In the genomic region with DNA sequence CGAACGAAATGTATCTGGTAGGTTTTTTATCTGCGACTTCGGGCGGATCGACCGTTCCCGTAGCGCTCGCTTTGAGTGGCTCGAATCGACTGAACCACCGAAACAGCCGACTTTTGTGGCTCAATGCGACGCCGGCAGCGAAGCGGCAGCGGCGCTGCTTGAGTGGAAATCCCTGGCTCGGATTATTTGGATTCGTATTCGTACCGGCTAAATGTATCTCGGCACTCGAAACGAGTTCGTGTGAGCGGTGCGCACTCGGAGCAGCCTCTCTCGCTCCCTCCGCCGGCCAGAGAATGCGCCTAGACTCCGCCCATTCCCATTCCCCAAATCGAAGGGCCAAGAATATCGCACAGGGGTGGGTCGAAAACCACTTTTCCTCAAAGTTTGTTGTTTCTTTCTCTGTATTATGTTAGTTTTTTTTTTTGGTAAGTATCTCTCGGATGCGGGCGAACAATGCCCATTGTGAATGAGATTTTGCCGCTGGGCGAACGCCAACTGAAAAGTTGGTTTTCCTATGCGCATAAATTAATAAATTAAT, we compare ENCODE assay signal across 6 fruit fly cellular contexts.
A peak's percentile ranks its signal among the peaks of the same experiment; 100 is the strongest.
TF ChIP-seq lines count a peak whose summit lies in the region.

No protein-coding gene starts in this region.

- no peak for TF ChIP-seq CTCF in whole organism, embryonic (GFP tag; optimal IDR thresholded peaks at IDR 0.05; lab: Kevin White, UChicago)

TF ChIP-seq in whole organism, 6 proteins besides CTCF, POLR2A, EP300 and RAD21:
- no peak for TF ChIP-seq pan (optimal IDR thresholded peaks at IDR 0.05; lab: Kevin White, UChicago)
- TF ChIP-seq EcR (GFP tag; optimal IDR thresholded peaks at IDR 0.05; lab: Kevin White, UChicago) = no peak
- no peak for TF ChIP-seq psq (optimal IDR thresholded peaks at IDR 0.05; lab: Kevin White, UChicago)
- peak; percentile 27 for TF ChIP-seq Dll (optimal IDR thresholded peaks at IDR 0.05; lab: Kevin White, UChicago)
- no peak for TF ChIP-seq CG8478 (optimal IDR thresholded peaks at IDR 0.05; lab: Kevin White, UChicago)
TF ChIP-seq in whole organism: peak in this region for 1.

TF ChIP-seq in whole organism, adult, 20 proteins besides CTCF, POLR2A, EP300 and RAD21:
- peak; percentile 30 for TF ChIP-seq tj (GFP tag; optimal IDR thresholded peaks at IDR 0.05; lab: Kevin White, UChicago)
- no peak for TF ChIP-seq Hr96 (GFP tag; optimal IDR thresholded peaks at IDR 0.05; lab: Kevin White, UChicago)
TF ChIP-seq in whole organism, adult: peak in this region for 1.

TF ChIP-seq in whole organism, embryonic, 481 proteins besides CTCF, POLR2A, EP300 and RAD21 (continues in another document):
- TF ChIP-seq CG10979 (tag; optimal IDR thresholded peaks at IDR 0.05; lab: Kevin White, UChicago) (no peak), lmd (GFP tag; IDR thresholded peaks at IDR 0.05; lab: Robert Waterston, UW) (no peak), CG7987 (GFP tag; optimal IDR thresholded peaks at IDR 0.05; lab: Kevin White, UChicago) (no peak), Myb (GFP tag; optimal IDR thresholded peaks at IDR 0.05; lab: Kevin White, UChicago) (no peak), pb (GFP tag; optimal IDR thresholded peaks at IDR 0.05; lab: Kevin White, UChicago) (no peak), Scr (GFP tag; IDR thresholded peaks at IDR 0.05; lab: Robert Waterston, UW; ENCODE audit: partially characterized antibody) (peak; percentile 47; the same call in 1 of the 2 replicates), Drgx (GFP tag; IDR thresholded peaks at IDR 0.05; lab: Robert Waterston, UW) (no peak), ci (GFP tag; IDR thresholded peaks at IDR 0.05; lab: Robert Waterston, UW) (no peak; the same call in 2 of the 3 replicates), Sox100B (GFP tag; optimal IDR thresholded peaks at IDR 0.05; lab: Kevin White, UChicago) (no peak), NC2α (GFP tag; optimal IDR thresholded peaks at IDR 0.05; lab: Kevin White, UChicago) (no peak), unc-4 (GFP tag; IDR thresholded peaks at IDR 0.05; lab: Robert Waterston, UW; ENCODE audit: partially characterized antibody) (peak; percentile 39; the same call in 1 of the 2 replicates), CG42726 (GFP tag; IDR thresholded peaks at IDR 0.05; lab: Robert Waterston, UW; ENCODE audit: partially characterized antibody) (peak; percentile 50; the same call in 1 of the 2 replicates), MESR4 (GFP tag; optimal IDR thresholded peaks at IDR 0.05; lab: Kevin White, UChicago) (no peak), seq (GFP tag; IDR thresholded peaks at IDR 0.05; lab: Robert Waterston, UW) (peak; percentile 55; the same call in 1 of the 2 replicates), CG32532 (GFP tag; IDR thresholded peaks at IDR 0.05; lab: Robert Waterston, UW) (no peak), CG7786 (GFP tag; optimal IDR thresholded peaks at IDR 0.05; lab: Kevin White, UChicago) (no peak), CG5180 (GFP tag; optimal IDR thresholded peaks at IDR 0.05; lab: Kevin White, UChicago) (no peak), CG13775 (GFP tag; optimal IDR thresholded peaks at IDR 0.05; lab: Kevin White, UChicago) (no peak)

TF ChIP-seq in whole organism, prepupa, 60 proteins besides CTCF, POLR2A, EP300 and RAD21:
- TF ChIP-seq CG3919 (GFP tag; optimal IDR thresholded peaks at IDR 0.05; lab: Kevin White, UChicago) = no peak
- TF ChIP-seq eg (GFP tag; IDR thresholded peaks at IDR 0.05; lab: Robert Waterston, UW) = peak; percentile 27; the same call in 1 of the 3 replicates
- TF ChIP-seq ss (GFP tag; optimal IDR thresholded peaks at IDR 0.05; lab: Kevin White, UChicago) = peak in 1 of 2 experiments; percentile 32
- TF ChIP-seq svp (GFP tag; lab: Kevin White, UChicago) = peak; percentile 63
TF ChIP-seq in whole organism, prepupa: peak in this region for 3.

TF ChIP-seq in whole organism, pupa, 21 proteins besides CTCF, POLR2A, EP300 and RAD21:
- TF ChIP-seq EcR (GFP tag; optimal IDR thresholded peaks at IDR 0.05; lab: Kevin White, UChicago) (peak; percentile 3), Pif1A (GFP tag; optimal IDR thresholded peaks at IDR 0.05; lab: Kevin White, UChicago) (no peak), Pif1B (GFP tag; optimal IDR thresholded peaks at IDR 0.05; lab: Kevin White, UChicago) (no peak), CG32121 (GFP tag; IDR thresholded peaks at IDR 0.05; lab: Robert Waterston, UW) (no peak), Snoo (tag; optimal IDR thresholded peaks at IDR 0.05; lab: Kevin White, UChicago) (no peak)

TF ChIP-seq in whole organism, wandering third instar larva, 38 proteins besides CTCF, POLR2A, EP300 and RAD21:
- TF ChIP-seq Hr83 (GFP tag; optimal IDR thresholded peaks at IDR 0.05; lab: Kevin White, UChicago; ENCODE audit: poor library complexity, severe bottlenecking) (peak; percentile 32), Rel (GFP tag; optimal IDR thresholded peaks at IDR 0.05; lab: Kevin White, UChicago) (no peak), Rel (tag; optimal IDR thresholded peaks at IDR 0.05; lab: Kevin White, UChicago) (no peak), Vsx2 (GFP tag; optimal IDR thresholded peaks at IDR 0.05; lab: Kevin White, UChicago; ENCODE audit: partially characterized antibody) (peak; percentile 67), Dif (GFP tag; optimal IDR thresholded peaks at IDR 0.05; lab: Kevin White, UChicago; ENCODE audit: partially characterized antibody) (peak; percentile 85), dl (GFP tag; optimal IDR thresholded peaks at IDR 0.05; lab: Kevin White, UChicago; ENCODE audit: insufficient read depth in 1 of 2, partially characterized antibody in 2 of 2) (peak in 1 of 2 experiments; percentile 20), Dfd (GFP tag; optimal IDR thresholded peaks at IDR 0.05; lab: Kevin White, UChicago) (no peak), Abd-B (GFP tag; optimal IDR thresholded peaks at IDR 0.05; lab: Kevin White, UChicago) (no peak), lola (GFP tag; optimal IDR thresholded peaks at IDR 0.05; lab: Kevin White, UChicago) (no peak), CG32264 (GFP tag; optimal IDR thresholded peaks at IDR 0.05; lab: Kevin White, UChicago) (no peak)
TF ChIP-seq in whole organism, wandering third instar larva: peak in this region for 4.
